Worm (Caenorhabditis elegans): ENCODE data around the gene C04H5.1.
A peak's percentile ranks its signal among the peaks of the same experiment; 100 is the strongest.

The C04H5.1 gene

ce11 chrII:14528233-14528802 is 5.8 kb upstream of the C04H5.1 start, which contains the start of the genes F57C2.5 and spat-1 (continued):
- peak; percentile 82 to 98 for TF ChIP-seq lsy-2 (tag; optimal IDR thresholded peaks at IDR 0.05)

ce11 chrII:14537728-14538127 is 3.6 kb downstream of the C04H5.1 start, which contains the start of the genes clec-147 and C04H5.7:
Gene clec-147 (minus strand): TSS chrII:14537828.
Gene C04H5.7 (plus strand): TSS chrII:14537946.
- no peak for TF ChIP-seq lin-13 (GFP tag; optimal IDR thresholded peaks at IDR 0.05)
- TF ChIP-seq ama-1 (optimal IDR thresholded peaks at IDR 0.05) = no peak
- TF ChIP-seq lin-39 (tag; optimal IDR thresholded peaks at IDR 0.05) = no peak
- TF ChIP-seq nhr-11 (tag; optimal IDR thresholded peaks at IDR 0.05) = no peak
- no peak for TF ChIP-seq blmp-1 (tag; optimal IDR thresholded peaks at IDR 0.05; ENCODE audit: insufficient read depth)
- TF ChIP-seq nhr-129 (tag; optimal IDR thresholded peaks at IDR 0.05) = no peak
- TF ChIP-seq egl-27 (tag; optimal IDR thresholded peaks at IDR 0.05) = no peak

- TF ChIP-seq fos-1 (tag; optimal IDR thresholded peaks at IDR 0.05) = peak; percentile 84
- no peak for TF ChIP-seq alr-1 (tag; optimal IDR thresholded peaks at IDR 0.05)
Observed at ce11 chrII:14540551-14540950, 6.5 kb downstream of the C04H5.1 start.

ce11 chrII:14548691-14549090 is 14.6 kb downstream of the C04H5.1 start, which contains the start of gene gcy-29:
Gene gcy-29 (minus strand): TSS chrII:14548791.
- TF ChIP-seq sma-3 (GFP tag; optimal IDR thresholded peaks at IDR 0.05) (no peak), elt-1 (tag; optimal IDR thresholded peaks at IDR 0.05) (no peak), lin-11 (tag; optimal IDR thresholded peaks at IDR 0.05) (no peak), unc-62 (GFP tag; optimal IDR thresholded peaks at IDR 0.05) (no peak), C34F6.9 (tag; optimal IDR thresholded peaks at IDR 0.05) (no peak), egl-27 (tag; optimal IDR thresholded peaks at IDR 0.05) (no peak), lin-39 (tag; optimal IDR thresholded peaks at IDR 0.05) (no peak), lin-13 (GFP tag; optimal IDR thresholded peaks at IDR 0.05) (no peak), nhr-6 (tag; optimal IDR thresholded peaks at IDR 0.05) (no peak), Y55F3AM.14 (GFP tag; optimal IDR thresholded peaks at IDR 0.05) (no peak)

ce11 chrII:14550613-14551012 is 16.5 kb downstream of the C04H5.1 start, which contains the start of gene nlp-41:
Gene nlp-41 (plus strand): TSS chrII:14550913.
- TF ChIP-seq unc-55 (GFP tag; optimal IDR thresholded peaks at IDR 0.05) (no peak), mdl-1 (tag; optimal IDR thresholded peaks at IDR 0.05) (no peak), ztf-1 (GFP tag; conservative IDR thresholded peaks at IDR 0.05) (no peak), F13H6.1 (tag; optimal IDR thresholded peaks at IDR 0.05) (no peak), zag-1 (tag; optimal IDR thresholded peaks at IDR 0.05) (no peak), gmeb-1 (tag; optimal IDR thresholded peaks at IDR 0.05) (no peak), R02D3.7 (tag; optimal IDR thresholded peaks at IDR 0.05) (no peak), ztf-4 (tag; optimal IDR thresholded peaks at IDR 0.05) (no peak), nhr-10 (tag; optimal IDR thresholded peaks at IDR 0.05) (no peak), ZK546.5 (tag; optimal IDR thresholded peaks at IDR 0.05) (no peak), aly-2 (tag; optimal IDR thresholded peaks at IDR 0.05) (no peak), alr-1 (tag; optimal IDR thresholded peaks at IDR 0.05) (no peak), C34F6.9 (tag; optimal IDR thresholded peaks at IDR 0.05) (no peak), nhr-11 (tag; optimal IDR thresholded peaks at IDR 0.05) (no peak), mbf-1 (tag; optimal IDR thresholded peaks at IDR 0.05) (no peak), unc-39 (tag; optimal IDR thresholded peaks at IDR 0.05) (no peak)

- TF ChIP-seq aly-2 (tag; optimal IDR thresholded peaks at IDR 0.05) = no peak
- no peak for TF ChIP-seq F13H6.1 (tag; optimal IDR thresholded peaks at IDR 0.05)
- TF ChIP-seq elt-1 (tag; optimal IDR thresholded peaks at IDR 0.05) = no peak
- TF ChIP-seq skn-1 (tag; optimal IDR thresholded peaks at IDR 0.05) = no peak
- no peak for TF ChIP-seq R02D3.7 (tag; optimal IDR thresholded peaks at IDR 0.05)
- TF ChIP-seq unc-62 (GFP tag; optimal IDR thresholded peaks at IDR 0.05) = no peak
- TF ChIP-seq blmp-1 (tag; optimal IDR thresholded peaks at IDR 0.05; ENCODE audit: insufficient read depth) = no peak
- TF ChIP-seq ZK546.5 (tag; optimal IDR thresholded peaks at IDR 0.05) = no peak
Observed at ce11 chrII:14555019-14555418, 20.9 kb downstream of the C04H5.1 start.

Data from whole organism, L2 larva.